Fruit fly (Drosophila melanogaster) whole organism, embryonic: ENCODE data around the gene Smox.

Experiments used
- Adf1 ChIP-seq: fragments of 200-800 bp; sonication (Bioruptor generic); IDR thresholded peaks from 2 replicates; pipeline ENCODE4 v1.3.6; 2022; ENCODE audit warnings: missing biosample characterization, missing genetic modification characterization
- B-H1 ChIP-seq: fragments of 200-800 bp; sonication (Bioruptor generic); IDR thresholded peaks from 3 replicates; pipeline ENCODE4 v1.3.6; 2022; ENCODE audit warnings: missing biosample characterization, missing genetic modification characterization
- B-H2 ChIP-seq: fragments of 200-800 bp; sonication (Bioruptor generic); optimal IDR thresholded peaks from 2 replicates; lab custom pipeline; 2018; ENCODE audit warnings: missing biosample characterization, mild to moderate bottlenecking, missing genetic modification characterization
- Bdp1 ChIP-seq: fragments of 200-800 bp; sonication (Bioruptor generic); optimal IDR thresholded peaks from 3 replicates; lab custom pipeline; 2016; ENCODE audit warnings: missing biosample characterization, missing genetic modification characterization
- CG10979 ChIP-seq: fragments of 200-800 bp; sonication (Bioruptor generic); optimal IDR thresholded peaks from 2 replicates; lab custom pipeline; 2018; ENCODE audit warnings: missing biosample characterization, mild to moderate bottlenecking, missing genetic modification characterization, moderate library complexity
- CG11093 ChIP-seq: fragments of 200-800 bp; sonication (Bioruptor generic); IDR thresholded peaks from 3 replicates; pipeline ENCODE4 v1.3.6; 2022; ENCODE audit warnings: missing biosample characterization, missing genetic modification characterization
- CG11398 ChIP-seq: fragments of 200-800 bp; sonication (Bioruptor generic); optimal IDR thresholded peaks from 2 replicates; lab custom pipeline; 2016; ENCODE audit warnings: missing biosample characterization, missing genetic modification characterization
- CG11456 ChIP-seq: fragments of 200-800 bp; sonication (Bioruptor generic); IDR thresholded peaks from 3 replicates; pipeline ENCODE4 v1.3.6; 2022; ENCODE audit warnings: missing biosample characterization, missing genetic modification characterization
- CG11695 ChIP-seq: fragments of 200-800 bp; sonication (Bioruptor generic); IDR thresholded peaks from 3 replicates; pipeline ENCODE4 v1.3.6; 2022; ENCODE audit warnings: missing biosample characterization, missing genetic modification characterization
- CG12744 ChIP-seq: fragments of 200-800 bp; sonication (Bioruptor generic); optimal IDR thresholded peaks from 2 replicates; lab custom pipeline; 2016; ENCODE audit warnings: missing biosample characterization, missing genetic modification characterization
- CG13123 ChIP-seq: fragments of 200-800 bp; sonication (Bioruptor generic); optimal IDR thresholded peaks from 2 replicates; lab custom pipeline; 2016; ENCODE audit warnings: missing biosample characterization, missing genetic modification characterization
- CG13296 ChIP-seq: fragments of 200-800 bp; sonication (Bioruptor generic); optimal IDR thresholded peaks from 3 replicates; lab custom pipeline; 2018; ENCODE audit warnings: missing biosample characterization, mild to moderate bottlenecking, missing genetic modification characterization
- CG16815 ChIP-seq: fragments of 200-800 bp; sonication (Bioruptor generic); optimal IDR thresholded peaks from 3 replicates; lab custom pipeline; 2017; ENCODE audit warnings: missing biosample characterization, mild to moderate bottlenecking, missing genetic modification characterization
- CG17328 ChIP-seq: fragments of 200-800 bp; sonication (Bioruptor generic); IDR thresholded peaks from 2 replicates; pipeline ENCODE4 v1.3.6; 2022; ENCODE audit warnings: missing biosample characterization, missing genetic modification characterization
- CG17802 ChIP-seq: fragments of 200-800 bp; sonication (Bioruptor generic); optimal IDR thresholded peaks from 2 replicates; lab custom pipeline; 2018; ENCODE audit warnings: missing biosample characterization, mild to moderate bottlenecking, missing genetic modification characterization, moderate library complexity
- CG2199 ChIP-seq: fragments of 200-800 bp; sonication (Bioruptor generic); IDR thresholded peaks from 3 replicates; pipeline ENCODE4 v1.3.6; 2022; ENCODE audit warnings: missing biosample characterization, missing genetic modification characterization
- CG32772 ChIP-seq: fragments of 200-800 bp; sonication (Bioruptor generic); IDR thresholded peaks from 2 replicates; pipeline ENCODE4 v1.3.6; 2022; ENCODE audit warnings: missing biosample characterization, missing genetic modification characterization
- CG3281 ChIP-seq: fragments of 200-800 bp; sonication (Bioruptor generic); optimal IDR thresholded peaks from 3 replicates; lab custom pipeline; 2017; ENCODE audit warnings: missing biosample characterization, mild to moderate bottlenecking, missing genetic modification characterization
- CG5180 ChIP-seq: fragments of 200-800 bp; sonication (Bioruptor generic); optimal IDR thresholded peaks from 3 replicates; lab custom pipeline; 2017; ENCODE audit warnings: missing biosample characterization, missing genetic modification characterization, mild to moderate bottlenecking, moderate library complexity, missing genetic modification reagents
- CG6654 ChIP-seq: fragments of 200-800 bp; sonication (Bioruptor generic); optimal IDR thresholded peaks from 2 replicates; lab custom pipeline; 2017; ENCODE audit warnings: missing biosample characterization, mild to moderate bottlenecking, missing genetic modification characterization
- CG6683 ChIP-seq: fragments of 200-800 bp; sonication (Bioruptor generic); optimal IDR thresholded peaks from 2 replicates; lab custom pipeline; 2017; ENCODE audit warnings: missing biosample characterization, mild to moderate bottlenecking, missing genetic modification characterization, missing genetic modification reagents
- CG7372 ChIP-seq: fragments of 200-800 bp; sonication (Bioruptor generic); IDR thresholded peaks from 2 replicates; pipeline ENCODE4 v1.3.6; 2022; ENCODE audit warnings: missing biosample characterization, missing genetic modification characterization
- CG8924 ChIP-seq: fragments of 200-800 bp; optimal IDR thresholded peaks from 3 replicates; lab custom pipeline; 2019; ENCODE audit warnings: missing biosample characterization, mild to moderate bottlenecking, missing genetic modification characterization, moderate library complexity
- CkIIα-i1 ChIP-seq: fragments of 200-800 bp; sonication (Bioruptor generic); IDR thresholded peaks from 2 replicates; pipeline ENCODE4 v1.3.6; 2022; ENCODE audit warnings: missing biosample characterization, missing genetic modification characterization
- Dfd ChIP-seq, 2 experiments: fragments of >200 bp; optimal IDR thresholded peaks; 2 replicates each; lab custom pipeline; 2017; ENCODE audit warnings: missing biosample characterization in 2 of 2, missing genetic modification characterization in 2 of 2
- Dref ChIP-seq: fragments of 200-800 bp; sonication (Bioruptor generic); IDR thresholded peaks from 2 replicates; pipeline ENCODE4 v1.3.6; 2022; ENCODE audit warnings: missing biosample characterization, missing genetic modification characterization
- Hmr ChIP-seq: fragments of 200-800 bp; sonication (Bioruptor generic); optimal IDR thresholded peaks from 3 replicates; lab custom pipeline; 2017; ENCODE audit warnings: mild to moderate bottlenecking, missing biosample characterization, missing genetic modification reagents, missing genetic modification characterization
- Kr ChIP-seq: fragments of 200-800 bp; sonication (Bioruptor generic); optimal IDR thresholded peaks from 2 replicates; lab custom pipeline; 2017; ENCODE audit warnings: missing biosample characterization, mild to moderate bottlenecking, missing genetic modification characterization
- Lim3 ChIP-seq: fragments of 200-800 bp; sonication (Bioruptor generic); IDR thresholded peaks from 2 replicates; pipeline ENCODE4 v1.3.6; 2022; ENCODE audit warnings: missing biosample characterization, missing genetic modification characterization
- MBD-R2 ChIP-seq: fragments of 200-800 bp; sonication (Bioruptor generic); IDR thresholded peaks from 2 replicates; pipeline ENCODE4 v1.3.6; 2022; ENCODE audit warnings: missing biosample characterization, missing genetic modification characterization
- NC2β ChIP-seq: fragments of 200-800 bp; sonication (Bioruptor generic); optimal IDR thresholded peaks from 2 replicates; lab custom pipeline; 2016; ENCODE audit warnings: missing biosample characterization, missing genetic modification characterization
- Scr ChIP-seq: fragments of 200-800 bp; sonication (Bioruptor generic); IDR thresholded peaks from 2 replicates; pipeline ENCODE4 v1.3.6; 2022; ENCODE audit warnings: missing biosample characterization, missing genetic modification characterization; ENCODE audit not compliant: partially characterized antibody
- Trl ChIP-seq, 3 experiments: fragments of >200 bp in 2 of 3; fragments of 200-800 bp in 1 of 3; sonication (Bioruptor generic) in 1 of 3; optimal IDR thresholded peaks; 2 replicates in 1 of 3; 3 replicates in 2 of 3; lab custom pipeline; 2016 to 2017; ENCODE audit warnings: missing biosample characterization in 1 of 3, missing genetic modification characterization in 1 of 3
- ci ChIP-seq: fragments of 200-800 bp; sonication (Bioruptor generic); IDR thresholded peaks from 3 replicates; pipeline ENCODE4 v1.3.6; 2022; ENCODE audit warnings: missing biosample characterization, missing genetic modification characterization
- dimm ChIP-seq: fragments of 200-800 bp; sonication (Bioruptor generic); IDR thresholded peaks from 2 replicates; pipeline ENCODE4 v1.3.6; 2022; ENCODE audit warnings: missing biosample characterization, missing genetic modification characterization
- ems ChIP-seq: fragments of 200-800 bp; sonication (Bioruptor generic); optimal IDR thresholded peaks from 3 replicates; lab custom pipeline; 2016; ENCODE audit warnings: missing biosample characterization, missing genetic modification characterization
- en ChIP-seq: fragments of 200-800 bp; sonication (Bioruptor generic); optimal IDR thresholded peaks from 2 replicates; lab custom pipeline; 2016; ENCODE audit warnings: missing biosample characterization, missing genetic modification characterization
- ftz-f1 ChIP-seq: fragments of 200-800 bp; sonication (Bioruptor generic); optimal IDR thresholded peaks from 2 replicates; lab custom pipeline; 2016; ENCODE audit warnings: missing biosample characterization, missing genetic modification characterization
- gcm2 ChIP-seq: fragments of 200-800 bp; sonication (Bioruptor generic); optimal IDR thresholded peaks from 2 replicates; lab custom pipeline; 2016; ENCODE audit warnings: missing biosample characterization, missing genetic modification characterization
- gem ChIP-seq: fragments of 200-800 bp; sonication (Bioruptor generic); optimal IDR thresholded peaks from 2 replicates; lab custom pipeline; 2019; ENCODE audit warnings: missing biosample characterization, mild to moderate bottlenecking, missing genetic modification characterization, moderate library complexity
- gfzf ChIP-seq: fragments of 200-800 bp; sonication (Bioruptor generic); optimal IDR thresholded peaks from 2 replicates; lab custom pipeline; 2016; ENCODE audit warnings: missing biosample characterization, mild to moderate bottlenecking, missing genetic modification characterization, moderate library complexity
- jigr1 ChIP-seq: fragments of 200-800 bp; sonication (Bioruptor generic); IDR thresholded peaks from 3 replicates; pipeline ENCODE4 v1.3.6; 2022; ENCODE audit warnings: missing biosample characterization, missing genetic modification characterization
- jumu ChIP-seq: fragments of 200-800 bp; sonication (Bioruptor generic); optimal IDR thresholded peaks from 3 replicates; lab custom pipeline; 2016; ENCODE audit warnings: missing biosample characterization, missing genetic modification characterization
- kah ChIP-seq: fragments of 200-800 bp; sonication (Bioruptor generic); optimal IDR thresholded peaks from 2 replicates; lab custom pipeline; 2018; ENCODE audit warnings: missing biosample characterization, mild to moderate bottlenecking, missing genetic modification characterization
- nerfin-2 ChIP-seq: fragments of 200-800 bp; sonication (Bioruptor generic); IDR thresholded peaks from 2 replicates; pipeline ENCODE4 v1.3.6; 2022; ENCODE audit warnings: missing biosample characterization, missing genetic modification characterization; ENCODE audit not compliant: partially characterized antibody
- pfk ChIP-seq: fragments of 200-800 bp; sonication (Bioruptor generic); optimal IDR thresholded peaks from 2 replicates; lab custom pipeline; 2018; ENCODE audit warnings: missing biosample characterization, mild to moderate bottlenecking, missing genetic modification characterization, moderate library complexity
- psq ChIP-seq: fragments of 200-800 bp; sonication (Bioruptor generic); optimal IDR thresholded peaks from 2 replicates; lab custom pipeline; 2017; ENCODE audit warnings: missing biosample characterization, missing genetic modification characterization
- pzg ChIP-seq: fragments of 200-800 bp; sonication (Bioruptor generic); optimal IDR thresholded peaks from 3 replicates; lab custom pipeline; 2018; ENCODE audit warnings: missing biosample characterization, mild to moderate bottlenecking, missing genetic modification characterization, moderate library complexity
- run ChIP-seq: fragments of 200-800 bp; sonication (Bioruptor generic); optimal IDR thresholded peaks from 3 replicates; lab custom pipeline; 2018; ENCODE audit warnings: missing biosample characterization, mild to moderate bottlenecking, missing genetic modification characterization
- sug ChIP-seq: fragments of 200-800 bp; optimal IDR thresholded peaks from 2 replicates; lab custom pipeline; 2019; ENCODE audit warnings: missing biosample characterization, mild to moderate bottlenecking, missing genetic modification characterization, moderate library complexity
- vnd ChIP-seq: fragments of 200-800 bp; sonication (Bioruptor generic); IDR thresholded peaks from 3 replicates; pipeline ENCODE4 v1.3.6; 2022; ENCODE audit warnings: missing biosample characterization, missing genetic modification characterization; ENCODE audit not compliant: partially characterized antibody

Gene Smox

dm6 chrX:8112715-8113114, 29.4 kb downstream of the Smox start (continued):
- TF ChIP-seq CG13296 (GFP tag; lab: Kevin White, UChicago) = no peak
- no peak for TF ChIP-seq CG32772 (GFP tag; lab: Robert Waterston, UW)
- no peak for TF ChIP-seq vnd (GFP tag; lab: Robert Waterston, UW)
- peak; percentile 55 for TF ChIP-seq gem (tag; lab: Kevin White, UChicago)
- no peak for TF ChIP-seq Dref (GFP tag; lab: Robert Waterston, UW)
- TF ChIP-seq CG11695 (GFP tag; lab: Robert Waterston, UW) = 0 out of 3 replicates have a peak, but pooled peaks have one; percentile 28
- no peak for TF ChIP-seq dimm
- no peak for TF ChIP-seq CG12744 (GFP tag; lab: Kevin White, UChicago)
- TF ChIP-seq CG6683 (GFP tag; lab: Kevin White, UChicago) = no peak
- TF ChIP-seq CG11456 (GFP tag; lab: Robert Waterston, UW) = 0 out of 3 replicates have a peak, but pooled peaks have one; percentile 51
- no peak for TF ChIP-seq pzg (GFP tag; lab: Kevin White, UChicago)
- no peak for TF ChIP-seq CG11398 (GFP tag; lab: Kevin White, UChicago)
- TF ChIP-seq psq (GFP tag; lab: Kevin White, UChicago) = no peak
- TF ChIP-seq Scr (GFP tag; lab: Robert Waterston, UW) = no peak
- no peak for TF ChIP-seq Kr (GFP tag; lab: Kevin White, UChicago)
- TF ChIP-seq CG3281 (GFP tag; lab: Kevin White, UChicago) = peak; percentile 56
- TF ChIP-seq CG5180 = no peak
- no peak for TF ChIP-seq gfzf
- TF ChIP-seq gcm2 = no peak
- TF ChIP-seq Hmr (GFP tag; lab: Kevin White, UChicago) = peak; percentile 69
- TF ChIP-seq Dfd (GFP tag; optimal IDR thresholded peaks at IDR 0.05; lab: Kevin White, UChicago) = no peak
- no peak; the same call in 2 of the 3 replicates for TF ChIP-seq B-H1 (GFP tag; lab: Robert Waterston, UW)
- no peak for TF ChIP-seq CG17328 (GFP tag; lab: Robert Waterston, UW)
- TF ChIP-seq ems = no peak
- TF ChIP-seq run (tag; lab: Kevin White, UChicago) = no peak
- TF ChIP-seq CG7372 = no peak
- no peak for TF ChIP-seq CG17802 (tag; lab: Kevin White, UChicago)
- no peak for TF ChIP-seq sug (tag; lab: Kevin White, UChicago)
- no peak for TF ChIP-seq Bdp1 (GFP tag; lab: Kevin White, UChicago)
- TF ChIP-seq CG8924 (tag; lab: Kevin White, UChicago) = no peak
- peak; percentile 29; the same call in 1 of the 2 replicates for TF ChIP-seq MBD-R2 (GFP tag; lab: Robert Waterston, UW)
- no peak for TF ChIP-seq ftz-f1 (GFP tag; lab: Kevin White, UChicago)
- no peak for TF ChIP-seq Trl (optimal IDR thresholded peaks at IDR 0.05; lab: Kevin White, UChicago)
- TF ChIP-seq Trl (GFP tag; optimal IDR thresholded peaks at IDR 0.05; lab: Kevin White, UChicago) = peak; percentile 5
- TF ChIP-seq nerfin-2 (GFP tag; lab: Robert Waterston, UW) = no peak
- TF ChIP-seq CG11093 = no peak
- no peak for TF ChIP-seq ci (GFP tag; lab: Robert Waterston, UW)
- no peak for TF ChIP-seq NC2β
- TF ChIP-seq CG13123 = no peak
- no peak for TF ChIP-seq pfk
- TF ChIP-seq CG16815 (GFP tag; lab: Kevin White, UChicago) = no peak
- TF ChIP-seq B-H2 = no peak
- TF ChIP-seq jumu = peak; percentile 7
- peak; percentile 11; the same call in 1 of the 2 replicates for TF ChIP-seq Adf1 (GFP tag; lab: Robert Waterston, UW)
- TF ChIP-seq Lim3 (GFP tag; lab: Robert Waterston, UW) = no peak
- no peak for TF ChIP-seq CG6654 (GFP tag; lab: Kevin White, UChicago)
- TF ChIP-seq CkIIα-i1 = no peak
- TF ChIP-seq CG2199 (GFP tag; lab: Robert Waterston, UW) = no peak
- TF ChIP-seq kah = no peak
- 0 out of 3 replicates have a peak, but pooled peaks have one; percentile 16 for TF ChIP-seq jigr1 (GFP tag; lab: Robert Waterston, UW)
- no peak for TF ChIP-seq en (GFP tag; lab: Kevin White, UChicago)
- TF ChIP-seq CG10979 = no peak
